Fruit fly (Drosophila melanogaster) ovary, adult (tissue): Measurements from ENCODE around the gene CG32987.

Source experiments
- CG17801 ChIP-seq: fragments of 200-800 bp; optimal IDR thresholded peaks from 2 replicates; lab custom pipeline; 2019; ENCODE audit warnings: missing biosample characterization, mild to moderate bottlenecking, missing genetic modification characterization, moderate library complexity; ENCODE audit not compliant: partially characterized antibody

The CG32987 gene

dm6 chr2L:8863511-8863910 is at the start of gene CG32987:
TSS of gene CG32987 (plus strand) at chr2L:8863811.
- TF ChIP-seq CG17801 (GFP tag; lab: Kevin White, UChicago), result no peak

DNA sequence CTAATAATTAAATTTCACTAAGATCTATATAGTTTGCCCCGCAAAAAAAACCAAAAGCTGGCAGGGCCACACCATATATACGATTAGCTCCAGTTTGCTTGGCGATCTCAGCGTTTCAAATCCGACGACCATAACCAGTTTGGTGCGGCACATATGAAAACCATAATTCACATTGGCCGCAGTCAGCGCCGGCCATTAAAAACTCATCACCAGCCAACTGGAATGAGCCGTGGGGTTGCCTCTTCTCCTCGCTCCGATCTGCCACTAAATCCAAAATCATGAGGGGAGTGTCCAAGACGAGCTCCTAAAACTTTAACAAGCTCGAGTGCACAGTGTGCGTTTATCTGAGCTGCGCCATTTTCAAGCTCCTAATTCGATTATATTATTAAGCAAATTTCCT is 46.3 kb upstream of the CG32987 start:
- TF ChIP-seq CG17801 (GFP tag; lab: Kevin White, UChicago), result no peak

dm6 chr2L:8820539-8820938 is 43.1 kb upstream of the CG32987 start:
- no peak for TF ChIP-seq CG17801 (GFP tag; lab: Kevin White, UChicago)

dm6 chr2L:8825222-8825869 is 38.3 kb upstream of the CG32987 start, which contains the start of gene SoxN:
TSS of gene SoxN (plus strand) at chr2L:8825645.
- TF ChIP-seq CG17801 (GFP tag; lab: Kevin White, UChicago), result no peak

DNA sequence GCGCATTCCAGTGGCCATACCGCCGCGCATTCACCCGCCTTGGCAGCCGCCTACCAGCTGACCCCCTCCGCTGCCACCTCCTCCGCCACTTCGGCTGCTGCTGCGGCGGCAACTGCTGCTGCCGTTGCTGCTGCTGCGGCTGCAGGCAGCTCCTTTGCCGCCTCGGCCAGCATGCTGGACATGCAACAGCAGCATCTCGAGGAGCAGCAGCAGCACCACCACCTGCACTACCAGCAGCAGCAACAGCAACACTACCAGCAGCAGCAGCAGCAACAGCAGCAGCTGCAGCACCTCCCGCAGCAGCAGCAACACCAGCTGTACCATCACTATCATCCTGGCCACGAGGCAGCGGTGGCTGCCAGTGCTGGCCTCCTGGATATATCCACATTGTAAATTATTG is 35.2 kb upstream of the CG32987 start:
- no peak for TF ChIP-seq CG17801 (GFP tag; lab: Kevin White, UChicago)

- TF ChIP-seq CG17801 (GFP tag; lab: Kevin White, UChicago), result no peak
Measured at dm6 chr2L:8832386-8833210, 31.0 kb upstream of the CG32987 start.

dm6 chr2L:8834806-8835483 is 28.7 kb upstream of the CG32987 start:
- TF ChIP-seq CG17801 (GFP tag; lab: Kevin White, UChicago), result no peak

DNA sequence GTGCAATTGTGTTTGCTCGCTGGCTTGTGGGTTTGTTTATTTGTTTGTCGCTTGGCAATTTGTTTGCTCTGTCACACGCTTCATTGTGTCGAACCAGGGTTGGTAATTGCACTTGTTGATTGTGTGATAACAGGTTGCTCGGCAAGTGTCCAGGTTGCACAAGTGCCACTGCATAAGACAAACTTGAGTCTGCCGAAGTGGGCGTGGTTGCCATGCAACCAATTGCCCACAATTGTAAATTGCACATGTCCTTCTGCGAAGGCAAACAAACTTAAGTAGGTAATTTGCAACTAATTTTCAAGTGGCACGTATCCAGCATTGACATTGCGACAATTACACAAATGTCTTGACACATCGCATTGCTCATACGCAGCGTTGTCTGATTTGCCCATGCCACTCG is 24.4 kb upstream of the CG32987 start:
- TF ChIP-seq CG17801 (GFP tag; lab: Kevin White, UChicago), result no peak

- TF ChIP-seq CG17801 (GFP tag; lab: Kevin White, UChicago), result no peak
Measured at dm6 chr2L:8840717-8841116, 22.9 kb upstream of the CG32987 start.

DNA sequence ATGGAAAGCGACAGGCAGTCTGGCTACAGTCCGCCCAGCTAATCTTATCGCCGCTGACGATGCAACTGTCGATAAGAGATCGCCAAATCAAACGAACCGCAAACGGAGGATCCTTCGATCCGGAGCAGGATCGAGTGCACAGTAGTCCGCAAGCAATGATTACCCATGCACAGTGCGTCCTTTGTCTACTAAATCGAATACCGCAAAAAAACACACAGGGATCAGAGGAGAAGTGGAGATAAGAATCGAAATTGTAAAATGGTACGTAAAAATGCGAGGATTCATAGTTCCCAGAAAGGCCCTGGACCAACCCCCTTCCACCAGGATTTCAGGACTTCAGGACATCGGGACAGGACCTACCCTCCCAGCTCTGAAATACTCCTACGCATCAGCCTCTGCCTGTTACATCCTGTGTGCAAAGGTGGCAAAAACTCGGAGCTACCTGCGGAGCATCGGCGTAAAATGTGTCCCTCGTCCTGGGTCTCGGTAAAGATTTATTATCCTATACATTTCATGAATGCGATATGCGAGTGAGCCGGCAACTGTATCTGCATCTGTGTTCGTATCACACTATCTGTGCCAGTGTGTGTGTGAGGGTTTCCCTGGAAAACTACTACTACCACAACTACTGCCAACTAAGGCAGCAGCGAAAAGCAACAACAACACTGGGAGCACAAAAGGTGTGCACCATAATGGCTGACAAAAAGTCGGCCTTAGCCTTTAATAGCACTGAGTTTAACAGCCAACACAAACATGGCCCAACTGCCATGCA is 21.9 kb upstream of the CG32987 start:
- TF ChIP-seq CG17801 (GFP tag; lab: Kevin White, UChicago), result no peak

dm6 chr2L:8842262-8842561 is 21.4 kb upstream of the CG32987 start:
- no peak for TF ChIP-seq CG17801 (GFP tag; lab: Kevin White, UChicago)

DNA sequence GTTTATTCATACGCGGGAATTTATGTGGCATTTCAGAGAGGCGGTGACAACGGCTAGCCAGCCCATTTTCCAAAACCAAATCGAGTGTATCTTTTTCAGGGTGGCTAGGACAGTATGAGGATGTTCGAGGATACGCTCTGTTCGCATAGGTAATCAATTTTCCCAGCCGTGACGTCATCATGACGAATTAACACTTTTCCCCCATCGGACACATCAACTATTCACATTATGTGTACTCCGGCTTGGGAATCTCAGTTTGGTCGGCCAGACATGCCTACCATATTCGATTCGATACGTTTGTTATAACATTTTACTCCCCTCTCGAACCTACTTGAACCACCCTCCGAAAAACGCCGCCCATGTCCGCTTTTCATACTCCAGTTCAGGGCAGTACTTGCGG is 20.0 kb upstream of the CG32987 start:
- no peak for TF ChIP-seq CG17801 (GFP tag; lab: Kevin White, UChicago)

DNA sequence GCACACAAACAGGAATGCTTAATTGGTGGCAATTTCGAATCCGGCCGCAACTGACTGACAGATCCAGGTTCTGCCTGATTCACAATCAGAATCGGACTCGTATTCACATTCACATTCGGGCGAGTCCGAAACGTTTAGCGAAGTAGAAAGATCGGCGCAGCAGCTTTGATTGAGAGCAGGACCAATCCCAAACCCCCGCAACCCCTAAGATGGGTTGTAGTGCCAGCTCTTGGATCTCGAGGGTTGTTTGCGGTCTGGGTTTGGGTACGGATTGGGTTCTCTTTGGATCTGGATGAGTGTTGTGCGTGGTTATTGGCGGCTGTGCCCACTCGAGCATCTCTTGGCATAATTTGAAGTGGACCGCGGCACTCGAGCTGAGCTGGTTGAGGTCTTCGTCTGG is 18.9 kb upstream of the CG32987 start:
- no peak for TF ChIP-seq CG17801 (GFP tag; lab: Kevin White, UChicago)

dm6 chr2L:8845931-8846330 is 17.7 kb upstream of the CG32987 start:
- TF ChIP-seq CG17801 (GFP tag; lab: Kevin White, UChicago), result no peak
